Worm (Caenorhabditis elegans) whole organism, L2 larva: ENCODE data around the gene Y57G11C.14.

ENCODE experiments used
- C34F6.9 ChIP-seq: fragments of 150-350 bp; optimal IDR thresholded peaks from 2 replicates; lab custom pipeline; 2014; ENCODE audit warnings: missing biosample characterization, missing genetic modification characterization
- F13H6.1 ChIP-seq: sonication (generic microtip); optimal IDR thresholded peaks from 2 replicates; lab custom pipeline; 2016; ENCODE audit warnings: missing genetic modification characterization, missing compliant biosample characterization
- R02D3.7 ChIP-seq: fragments of 150-350 bp; optimal IDR thresholded peaks from 2 replicates; lab custom pipeline; 2014; ENCODE audit warnings: missing biosample characterization, missing genetic modification characterization
- Y55F3AM.14 ChIP-seq: fragments of 200-800 bp; sonication (Bioruptor generic); optimal IDR thresholded peaks from 2 replicates; lab custom pipeline; 2018; ENCODE audit warnings: mild to moderate bottlenecking, missing genetic modification characterization, missing compliant biosample characterization
- ZK546.5 ChIP-seq: sonication (generic microtip); optimal IDR thresholded peaks from 2 replicates; lab custom pipeline; 2017; ENCODE audit warnings: missing biosample characterization, missing genetic modification characterization
- alr-1 ChIP-seq: fragments of 150-350 bp; optimal IDR thresholded peaks from 2 replicates; lab custom pipeline; 2014; ENCODE audit warnings: missing biosample characterization, missing genetic modification characterization
- aly-2 ChIP-seq: fragments of 150-350 bp; optimal IDR thresholded peaks from 2 replicates; lab custom pipeline; 2014; ENCODE audit warnings: missing biosample characterization, missing genetic modification characterization
- ama-1 ChIP-seq: fragments of 150-350 bp; optimal IDR thresholded peaks from 2 replicates; lab custom pipeline; 2018; ENCODE audit warnings: inconsistent platforms
- ceh-16 ChIP-seq: fragments of 150-350 bp; optimal IDR thresholded peaks from 2 replicates; lab custom pipeline; 2014; ENCODE audit warnings: missing biosample characterization, missing genetic modification characterization
- ceh-82 ChIP-seq: fragments of 150-350 bp; optimal IDR thresholded peaks from 2 replicates; lab custom pipeline; 2014; ENCODE audit warnings: missing biosample characterization, missing genetic modification characterization
- dmd-4 ChIP-seq: sonication (generic microtip); optimal IDR thresholded peaks from 2 replicates; lab custom pipeline; 2017; ENCODE audit warnings: missing biosample characterization, missing genetic modification characterization
- egl-27 ChIP-seq: sonication (generic microtip); optimal IDR thresholded peaks from 3 replicates; lab custom pipeline; 2017; ENCODE audit warnings: missing biosample characterization, missing genetic modification reagents, missing genetic modification characterization
- elt-1 ChIP-seq: fragments of 150-350 bp; optimal IDR thresholded peaks from 2 replicates; lab custom pipeline; 2014; ENCODE audit warnings: missing biosample characterization, missing genetic modification characterization
- fos-1 ChIP-seq: fragments of 150-350 bp; optimal IDR thresholded peaks from 2 replicates; lab custom pipeline; 2014; ENCODE audit warnings: missing biosample characterization, missing genetic modification characterization
- gmeb-1 ChIP-seq: fragments of 150-350 bp; optimal IDR thresholded peaks from 2 replicates; lab custom pipeline; 2014; ENCODE audit warnings: missing biosample characterization, missing genetic modification characterization
- lin-13 ChIP-seq: fragments of 150-350 bp; optimal IDR thresholded peaks from 2 replicates; lab custom pipeline; 2014; ENCODE audit warnings: missing biosample characterization, missing genetic modification reagents, missing genetic modification characterization
- lin-39 ChIP-seq: fragments of 150-350 bp; optimal IDR thresholded peaks from 2 replicates; lab custom pipeline; 2014; ENCODE audit warnings: missing biosample characterization, missing genetic modification reagents, missing genetic modification characterization
- lsy-2 ChIP-seq, 2 experiments: fragments of 150-350 bp in 1 of 2; sonication (generic microtip) in 1 of 2; optimal IDR thresholded peaks; 2 replicates each; lab custom pipeline; 2014 to 2017; ENCODE audit warnings: missing biosample characterization in 2 of 2, missing genetic modification characterization in 2 of 2
- mab-5 ChIP-seq: fragments of 150-350 bp; optimal IDR thresholded peaks from 2 replicates; lab custom pipeline; 2014; ENCODE audit warnings: missing biosample characterization, missing genetic modification characterization
- mbf-1 ChIP-seq: sonication (generic microtip); optimal IDR thresholded peaks from 2 replicates; lab custom pipeline; 2017; ENCODE audit warnings: missing biosample characterization, missing genetic modification characterization
- mdl-1 ChIP-seq, 2 experiments: fragments of 150-350 bp in 1 of 2; sonication (generic microtip) in 1 of 2; optimal IDR thresholded peaks; 2 replicates each; lab custom pipeline; 2017; ENCODE audit warnings: missing biosample characterization in 2 of 2, missing genetic modification characterization in 2 of 2
- nhr-11 ChIP-seq: fragments of 150-350 bp; optimal IDR thresholded peaks from 2 replicates; lab custom pipeline; 2014; ENCODE audit warnings: missing biosample characterization, missing genetic modification characterization
- nhr-12 ChIP-seq: fragments of 150-350 bp; optimal IDR thresholded peaks from 2 replicates; lab custom pipeline; 2014; ENCODE audit warnings: missing biosample characterization, missing genetic modification characterization
- nhr-129 ChIP-seq: fragments of 150-350 bp; optimal IDR thresholded peaks from 2 replicates; lab custom pipeline; 2014; ENCODE audit warnings: missing biosample characterization, missing genetic modification characterization
- nhr-21 ChIP-seq: fragments of 150-350 bp; optimal IDR thresholded peaks from 2 replicates; lab custom pipeline; 2014; ENCODE audit warnings: missing biosample characterization, missing genetic modification characterization
- nhr-237 ChIP-seq: fragments of 150-350 bp; optimal IDR thresholded peaks from 2 replicates; lab custom pipeline; 2014; ENCODE audit warnings: missing biosample characterization, missing genetic modification characterization
- nhr-25 ChIP-seq: fragments of 150-350 bp; sonication (generic microtip); optimal IDR thresholded peaks from 3 replicates; lab custom pipeline; 2014; ENCODE audit warnings: missing biosample characterization, missing genetic modification characterization
- nhr-6 ChIP-seq: fragments of 150-350 bp; optimal IDR thresholded peaks from 2 replicates; lab custom pipeline; 2014; ENCODE audit warnings: missing biosample characterization, missing genetic modification characterization
- nhr-77 ChIP-seq: fragments of 150-350 bp; optimal IDR thresholded peaks from 2 replicates; lab custom pipeline; 2014; ENCODE audit warnings: missing biosample characterization, missing genetic modification characterization
- peb-1 ChIP-seq: fragments of 150-350 bp; optimal IDR thresholded peaks from 2 replicates; lab custom pipeline; 2014; ENCODE audit warnings: missing biosample characterization, missing genetic modification characterization
- sem-4 ChIP-seq: fragments of 150-350 bp; optimal IDR thresholded peaks from 2 replicates; lab custom pipeline; 2014; ENCODE audit warnings: missing biosample characterization, missing genetic modification reagents, missing genetic modification characterization
- sma-3 ChIP-seq: sonication (generic microtip); optimal IDR thresholded peaks from 2 replicates; lab custom pipeline; 2016; ENCODE audit warnings: missing genetic modification reagents, missing genetic modification characterization, missing compliant biosample characterization
- sma-9 ChIP-seq, 2 experiments: fragments of 150-350 bp in 1 of 2; sonication (generic microtip) in 1 of 2; optimal IDR thresholded peaks; 2 replicates each; lab custom pipeline; 2014 to 2016; ENCODE audit warnings: missing genetic modification characterization in 2 of 2, mild to moderate bottlenecking in 1 of 2, missing biosample characterization in 1 of 2, missing compliant biosample characterization in 1 of 2, missing genetic modification reagents in 1 of 2, moderate library complexity in 1 of 2
- snpc-4 ChIP-seq: fragments of 150-350 bp; optimal IDR thresholded peaks from 2 replicates; lab custom pipeline; 2014; ENCODE audit warnings: missing biosample characterization, missing genetic modification characterization
- unc-39 ChIP-seq: fragments of 150-350 bp; optimal IDR thresholded peaks from 2 replicates; lab custom pipeline; 2014; ENCODE audit warnings: missing biosample characterization, missing genetic modification characterization
- unc-55 ChIP-seq: fragments of 150-350 bp; sonication (generic microtip); optimal IDR thresholded peaks from 3 replicates; lab custom pipeline; 2014; ENCODE audit warnings: missing biosample characterization, missing genetic modification reagents, missing genetic modification characterization
- zag-1 ChIP-seq: fragments of 150-350 bp; optimal IDR thresholded peaks from 2 replicates; lab custom pipeline; 2014; ENCODE audit warnings: missing biosample characterization, missing genetic modification characterization
- ztf-1 ChIP-seq: fragments of 200-800 bp; sonication (Bioruptor generic); conservative IDR thresholded peaks from 2 replicates; pipeline ENCODE4 v1.3.6; 2022; ENCODE audit warnings: missing genetic modification characterization, missing compliant biosample characterization
- ztf-11 ChIP-seq: sonication (generic microtip); optimal IDR thresholded peaks from 2 replicates; lab custom pipeline; 2017; ENCODE audit warnings: missing biosample characterization, missing genetic modification characterization
- ztf-4 ChIP-seq: fragments of 150-350 bp; optimal IDR thresholded peaks from 2 replicates; lab custom pipeline; 2014; ENCODE audit warnings: missing biosample characterization, missing genetic modification characterization

Y57G11C.14 gene

ce11 chrIV:14763938-14764718 is 35.0 kb upstream of the Y57G11C.14 start:
- TF ChIP-seq nhr-21 (tag; lab: Kevin White, UChicago) = no peak
- TF ChIP-seq lsy-2 (tag; optimal IDR thresholded peaks at IDR 0.05; lab: Kevin White, UChicago) = peak in 1 of 2 experiments; percentile 28
- TF ChIP-seq ama-1 = peak; percentile 81
- TF ChIP-seq C34F6.9 (tag; lab: Kevin White, UChicago) = no peak
- TF ChIP-seq ztf-4 (tag; lab: Kevin White, UChicago) = peak; percentile 39

- TF ChIP-seq sma-3 (peak; percentile 8), snpc-4 (tag; lab: Kevin White, UChicago) (peak; percentile 34), Y55F3AM.14 (GFP tag; lab: Kevin White, UChicago) (no peak)
Measured at ce11 chrIV:14764719-14765173, 34.4 kb upstream of the Y57G11C.14 start.

ce11 chrIV:14765336-14765735 is 33.8 kb upstream of the Y57G11C.14 start, which contains the start of gene Y57G11C.5:
Gene Y57G11C.5, minus strand, starts transcription at chrIV:14765436.
- TF ChIP-seq unc-39 (tag; lab: Kevin White, UChicago) (no peak), ztf-1 (GFP tag; lab: Robert Waterston, UW) (no peak), alr-1 (tag; lab: Kevin White, UChicago) (no peak), nhr-6 (no peak), aly-2 (tag; lab: Kevin White, UChicago) (no peak), sem-4 (tag; lab: Kevin White, UChicago) (no peak), gmeb-1 (tag; lab: Kevin White, UChicago) (no peak), ama-1 (no peak), unc-55 (GFP tag; lab: Kevin White, UChicago) (no peak), lsy-2 (tag; optimal IDR thresholded peaks at IDR 0.05; lab: Kevin White, UChicago) (no peak), ztf-4 (tag; lab: Kevin White, UChicago) (no peak), mdl-1 (tag; optimal IDR thresholded peaks at IDR 0.05; lab: Kevin White, UChicago) (no peak), mbf-1 (tag; lab: Kevin White, UChicago) (no peak), ztf-11 (tag; lab: Kevin White, UChicago) (no peak), ZK546.5 (tag; lab: Kevin White, UChicago) (no peak), nhr-25 (no peak), zag-1 (tag; lab: Kevin White, UChicago) (no peak)

- TF ChIP-seq nhr-11 (tag; lab: Kevin White, UChicago) = no peak
- TF ChIP-seq unc-55 (GFP tag; lab: Kevin White, UChicago) = no peak
- no peak for TF ChIP-seq unc-39 (tag; lab: Kevin White, UChicago)
- TF ChIP-seq lin-39 = no peak
- no peak for TF ChIP-seq ceh-82 (tag; lab: Kevin White, UChicago)
- TF ChIP-seq zag-1 (tag; lab: Kevin White, UChicago) = no peak
- no peak for TF ChIP-seq ztf-1 (GFP tag; lab: Robert Waterston, UW)
Measured at ce11 chrIV:14766382-14766781, 32.7 kb upstream of the Y57G11C.14 start, which contains the start of gene vti-1. Gene vti-1, minus strand, starts transcription at chrIV:14766665.

- peak; percentile 86 for TF ChIP-seq ceh-16 (tag; lab: Kevin White, UChicago)
- TF ChIP-seq lsy-2 (tag; optimal IDR thresholded peaks at IDR 0.05; lab: Kevin White, UChicago) = peak; percentile 91 to 95
- no peak for TF ChIP-seq dmd-4 (tag; lab: Kevin White, UChicago)
- peak; percentile 91 for TF ChIP-seq gmeb-1 (tag; lab: Kevin White, UChicago)
- TF ChIP-seq nhr-129 (tag; lab: Kevin White, UChicago) = peak; percentile 95
- peak; percentile 73 for TF ChIP-seq zag-1 (tag; lab: Kevin White, UChicago)
- TF ChIP-seq unc-55 (GFP tag; lab: Kevin White, UChicago) = peak; percentile 99
- TF ChIP-seq egl-27 (tag; lab: Kevin White, UChicago) = peak; percentile 86
- no peak for TF ChIP-seq elt-1 (tag; lab: Kevin White, UChicago)
- peak; percentile 68 for TF ChIP-seq fos-1
- TF ChIP-seq Y55F3AM.14 (GFP tag; lab: Kevin White, UChicago) = peak; percentile 14
- TF ChIP-seq ZK546.5 (tag; lab: Kevin White, UChicago) = no peak
- peak; percentile 37 for TF ChIP-seq nhr-77 (tag; lab: Kevin White, UChicago)
- TF ChIP-seq sma-9 (GFP tag; optimal IDR thresholded peaks at IDR 0.05; lab: Kevin White, UChicago) = peak; percentile 89
- TF ChIP-seq sma-9 (tag; optimal IDR thresholded peaks at IDR 0.05; lab: Kevin White, UChicago) = no peak
- TF ChIP-seq F13H6.1 (tag; lab: Kevin White, UChicago) = peak; percentile 88
- no peak for TF ChIP-seq nhr-12 (tag; lab: Kevin White, UChicago)
- TF ChIP-seq mdl-1 (tag; optimal IDR thresholded peaks at IDR 0.05; lab: Kevin White, UChicago) = peak; percentile 70 to 78
- TF ChIP-seq nhr-25 = peak; percentile 92
- TF ChIP-seq peb-1 (tag; lab: Kevin White, UChicago) = no peak
- TF ChIP-seq lin-13 (GFP tag; lab: Kevin White, UChicago) = peak; percentile 93
- peak; percentile 63 for TF ChIP-seq ceh-82 (tag; lab: Kevin White, UChicago)
- peak; percentile 79 for TF ChIP-seq ztf-4 (tag; lab: Kevin White, UChicago)
- TF ChIP-seq lin-39 = peak; percentile 82
- peak; percentile 91 for TF ChIP-seq mab-5 (tag; lab: Kevin White, UChicago)
- TF ChIP-seq nhr-11 (tag; lab: Kevin White, UChicago) = no peak
- peak; percentile 96 for TF ChIP-seq R02D3.7 (tag; lab: Kevin White, UChicago)
- TF ChIP-seq nhr-237 (tag; lab: Kevin White, UChicago) = no peak
- peak; percentile 90 for TF ChIP-seq nhr-6
- TF ChIP-seq aly-2 (tag; lab: Kevin White, UChicago) = no peak
- peak; percentile 72 for TF ChIP-seq ama-1
- peak; percentile 83 for TF ChIP-seq snpc-4 (tag; lab: Kevin White, UChicago)
Measured at ce11 chrIV:14767693-14768251, 31.3 kb upstream of the Y57G11C.14 start, which contains the start of the genes mrps-7 and Y57G11C.3. Gene mrps-7, minus strand, starts transcription at chrIV:14767730. Gene Y57G11C.3, plus strand, starts transcription at chrIV:14768201.
